Worm (Caenorhabditis elegans): ENCODE data around the gene gas-1.

Gene gas-1

ce11 chrX:15575460-15575859 lies 14.7 kb downstream of the gas-1 start:
- no peak for TF ChIP-seq chd-7 (tag; optimal IDR thresholded peaks at IDR 0.05)
- no peak for TF ChIP-seq lir-1 (GFP tag; conservative IDR thresholded peaks at IDR 0.05)
- TF ChIP-seq attf-5 (GFP tag; optimal IDR thresholded peaks at IDR 0.05): no peak
- no peak for TF ChIP-seq xnd-1 (tag; optimal IDR thresholded peaks at IDR 0.05)
- TF ChIP-seq madf-10 (tag; optimal IDR thresholded peaks at IDR 0.05): no peak
- TF ChIP-seq egrh-3 (GFP tag; IDR thresholded peaks at IDR 0.05): no peak
- TF ChIP-seq sptf-2 (GFP tag; optimal IDR thresholded peaks at IDR 0.05): no peak
- TF ChIP-seq nhr-27 (tag; optimal IDR thresholded peaks at IDR 0.05): no peak
- no peak for TF ChIP-seq dpff-1 (tag; optimal IDR thresholded peaks at IDR 0.05)
- TF ChIP-seq snpc-3.4 (tag; optimal IDR thresholded peaks at IDR 0.05): no peak
- TF ChIP-seq aptf-2 (GFP tag; conservative IDR thresholded peaks at IDR 0.05): no peak
- no peak for TF ChIP-seq tlf-1 (GFP tag; optimal IDR thresholded peaks at IDR 0.05)
- TF ChIP-seq lin-26 (GFP tag; IDR thresholded peaks at IDR 0.05): no peak
- no peak for TF ChIP-seq let-526 (GFP tag; IDR thresholded peaks at IDR 0.05)

DNA sequence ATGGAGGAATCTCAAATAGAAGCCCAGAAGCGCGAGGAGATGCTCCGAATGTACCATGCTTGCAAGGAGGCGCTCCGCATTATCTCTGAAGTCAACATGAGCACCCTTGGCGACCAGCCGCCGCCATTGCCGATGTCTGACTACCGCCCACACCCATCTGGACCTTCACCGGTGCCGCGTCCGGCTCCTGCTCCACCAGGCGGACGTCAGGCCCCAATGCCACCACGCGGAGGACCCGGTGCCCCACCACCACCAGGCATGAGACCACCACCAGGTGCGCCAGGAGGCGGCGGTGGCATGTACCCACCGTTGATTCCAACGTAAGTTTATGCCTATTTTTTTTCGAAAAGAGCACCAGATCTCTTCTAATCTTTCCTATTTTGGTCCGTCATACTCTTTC lies 18.2 kb downstream of the gas-1 start:
- TF ChIP-seq efl-1 (GFP tag; optimal IDR thresholded peaks at IDR 0.05) (no peak), lin-26 (GFP tag; IDR thresholded peaks at IDR 0.05) (peak; percentile 17; the same call in 1 of the 2 replicates), zfh-2 (GFP tag; conservative IDR thresholded peaks at IDR 0.05) (peak; percentile 92), ceh-58 (GFP tag; IDR thresholded peaks at IDR 0.05) (no peak), egrh-3 (GFP tag; IDR thresholded peaks at IDR 0.05) (peak; percentile 94), die-1 (tag; optimal IDR thresholded peaks at IDR 0.05) (no peak), dox-1 (GFP tag; IDR thresholded peaks at IDR 0.05) (0 out of 2 replicates have a peak, but pooled peaks have one; percentile 25)

ce11 chrX:15569633-15570032 lies 20.6 kb downstream of the gas-1 start:
- TF ChIP-seq ZK185.1 (tag; optimal IDR thresholded peaks at IDR 0.05; ENCODE audit: poor library complexity, severe bottlenecking) (no peak), sptf-2 (GFP tag; optimal IDR thresholded peaks at IDR 0.05) (no peak), zim-3 (tag; optimal IDR thresholded peaks at IDR 0.05) (no peak), Y53G8AR.9 (GFP tag; conservative IDR thresholded peaks at IDR 0.05) (no peak), athp-1 (tag; optimal IDR thresholded peaks at IDR 0.05) (no peak), unc-62 (GFP tag; optimal IDR thresholded peaks at IDR 0.05) (no peak), K12H6.12 (tag; optimal IDR thresholded peaks at IDR 0.05) (no peak), let-526 (GFP tag; IDR thresholded peaks at IDR 0.05) (no peak), hmg-1.2 (GFP tag; IDR thresholded peaks at IDR 0.05) (no peak), K11D2.4 (GFP tag; IDR thresholded peaks at IDR 0.05) (no peak), pbrm-1 (GFP tag; IDR thresholded peaks at IDR 0.05) (no peak), mcd-1 (GFP tag; IDR thresholded peaks at IDR 0.05) (no peak), die-1 (tag; optimal IDR thresholded peaks at IDR 0.05) (no peak), lin-26 (GFP tag; IDR thresholded peaks at IDR 0.05) (no peak), bed-1 (GFP tag; IDR thresholded peaks at IDR 0.05) (no peak)

DNA sequence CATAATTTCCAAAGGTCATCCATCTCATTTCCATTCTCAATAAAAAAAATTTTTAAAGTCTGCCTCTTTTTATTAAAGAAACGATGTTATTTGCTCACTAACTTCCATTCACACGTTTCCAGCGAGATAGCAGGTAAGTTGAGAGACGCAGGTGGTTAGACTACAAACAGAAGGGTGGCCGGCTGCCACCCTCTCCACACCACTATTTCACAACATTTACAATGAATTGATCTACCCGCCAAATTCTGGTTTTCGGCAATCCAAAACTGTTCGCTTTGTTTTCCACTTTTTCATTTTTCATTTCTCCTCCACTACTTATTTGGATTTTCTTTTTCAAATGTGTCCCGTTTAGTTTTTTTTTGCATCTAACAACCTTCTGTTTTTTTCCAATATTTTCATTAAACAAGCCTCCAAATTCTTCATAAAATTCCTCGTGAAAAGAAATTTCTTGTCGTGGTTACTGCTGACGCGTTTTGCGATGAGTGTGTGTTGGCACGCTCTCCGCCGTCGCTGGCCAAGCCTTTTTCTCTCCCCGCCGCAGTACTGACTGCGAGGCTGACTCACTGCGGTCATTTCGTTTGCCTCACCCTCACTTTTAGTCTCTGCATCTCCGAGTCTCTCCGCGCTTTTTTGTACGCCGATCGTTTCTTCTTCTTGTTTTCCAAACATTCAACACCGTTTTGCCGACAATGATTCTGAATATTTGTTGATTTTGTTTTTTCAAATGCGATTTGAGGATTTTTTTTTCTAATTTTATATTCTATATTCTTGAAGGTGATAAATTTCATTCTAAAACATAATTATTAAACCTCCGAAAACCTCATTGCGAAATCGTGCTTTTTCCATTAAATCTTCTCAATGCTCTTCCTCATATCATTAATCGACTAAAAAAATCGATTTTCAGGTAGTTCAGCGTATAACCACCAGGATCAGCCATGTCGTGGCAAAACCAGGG lies 21.9 kb downstream of the gas-1 start, which contains the start of gene dyn-1:
TSS of gene dyn-1 (plus strand) at position 905 of the 955 bp plus-strand sequence.
- TF ChIP-seq ztf-22 (GFP tag; optimal IDR thresholded peaks at IDR 0.05): no peak
- TF ChIP-seq lin-35 (GFP tag; optimal IDR thresholded peaks at IDR 0.05): peak in 1 of 3 experiments; percentile 7
- TF ChIP-seq efl-1 (GFP tag; optimal IDR thresholded peaks at IDR 0.05): peak; percentile 28
- no peak for TF ChIP-seq lir-1 (GFP tag; conservative IDR thresholded peaks at IDR 0.05)
- no peak for TF ChIP-seq Y79H2A.3 (GFP tag; conservative IDR thresholded peaks at IDR 0.05)
- no peak for TF ChIP-seq mel-28 (tag; optimal IDR thresholded peaks at IDR 0.05; ENCODE audit: borderline replicate concordance)
- TF ChIP-seq ztf-3 (GFP tag; optimal IDR thresholded peaks at IDR 0.05): peak; percentile 7
- no peak for TF ChIP-seq chd-7 (tag; optimal IDR thresholded peaks at IDR 0.05)
- no peak for TF ChIP-seq B0019.2 (GFP tag; conservative IDR thresholded peaks at IDR 0.05)
- TF ChIP-seq ztf-18 (tag; optimal IDR thresholded peaks at IDR 0.05): peak; percentile 92
- no peak for TF ChIP-seq ets-4 (GFP tag; optimal IDR thresholded peaks at IDR 0.05)
- no peak for TF ChIP-seq nfya-2 (GFP tag; IDR thresholded peaks at IDR 0.05)
- TF ChIP-seq F57C9.4 (tag; optimal IDR thresholded peaks at IDR 0.05): no peak
- no peak for TF ChIP-seq ceh-58 (GFP tag; IDR thresholded peaks at IDR 0.05)
- TF ChIP-seq B0261.1 (tag; optimal IDR thresholded peaks at IDR 0.05): no peak
- no peak for TF ChIP-seq F33H1.4 (GFP tag; IDR thresholded peaks at IDR 0.05)
- no peak for TF ChIP-seq aptf-3 (GFP tag; IDR thresholded peaks at IDR 0.05)
